Fruit fly (Drosophila melanogaster) whole organism, embryonic: ENCODE measurements around the gene mldr.
A peak's percentile ranks its signal among the peaks of the same experiment; 100 is the strongest.

Experiments used
- CG11723 ChIP-seq: fragments of 200-800 bp; sonication (Bioruptor generic); optimal IDR thresholded peaks from 2 replicates; lab custom pipeline; 2017; ENCODE audit warnings: missing biosample characterization, mild to moderate bottlenecking, missing genetic modification characterization
- CG12236 ChIP-seq: fragments of 200-800 bp; sonication (Bioruptor generic); optimal IDR thresholded peaks from 2 replicates; lab custom pipeline; 2016; ENCODE audit warnings: missing biosample characterization, missing genetic modification characterization
- CG12744 ChIP-seq: fragments of 200-800 bp; sonication (Bioruptor generic); optimal IDR thresholded peaks from 2 replicates; lab custom pipeline; 2016; ENCODE audit warnings: missing biosample characterization, missing genetic modification characterization
- CG13287 ChIP-seq: fragments of 200-800 bp; sonication (Bioruptor generic); IDR thresholded peaks from 2 replicates; pipeline ENCODE4 v1.3.6; 2022; ENCODE audit warnings: missing biosample characterization, missing genetic modification characterization; ENCODE audit not compliant: partially characterized antibody
- CG13424 ChIP-seq: fragments of 200-800 bp; sonication (Bioruptor generic); optimal IDR thresholded peaks from 2 replicates; lab custom pipeline; 2019; ENCODE audit warnings: missing biosample characterization, mild to moderate bottlenecking, missing genetic modification characterization, moderate library complexity
- CG13775 ChIP-seq: fragments of 200-800 bp; sonication (Bioruptor generic); optimal IDR thresholded peaks from 3 replicates; lab custom pipeline; 2017; ENCODE audit warnings: missing biosample characterization, mild to moderate bottlenecking, missing genetic modification characterization
- CG1602 ChIP-seq: fragments of 200-800 bp; sonication (Bioruptor generic); optimal IDR thresholded peaks from 3 replicates; lab custom pipeline; 2016; ENCODE audit warnings: missing biosample characterization, missing genetic modification characterization
- CG16779 ChIP-seq: fragments of 200-800 bp; sonication (Bioruptor generic); IDR thresholded peaks from 2 replicates; pipeline ENCODE4 v1.3.6; 2022; ENCODE audit warnings: missing biosample characterization, missing genetic modification characterization
- CG17361 ChIP-seq: fragments of 200-800 bp; sonication (Bioruptor generic); IDR thresholded peaks from 3 replicates; pipeline ENCODE4 v1.3.6; 2022; ENCODE audit warnings: missing biosample characterization, missing genetic modification characterization
- CG1792 ChIP-seq: fragments of 200-800 bp; sonication (Bioruptor generic); optimal IDR thresholded peaks from 2 replicates; lab custom pipeline; 2016; ENCODE audit warnings: missing biosample characterization, missing genetic modification characterization
- CG2678 ChIP-seq: fragments of 200-800 bp; sonication (Bioruptor generic); optimal IDR thresholded peaks from 3 replicates; lab custom pipeline; 2019; ENCODE audit warnings: missing biosample characterization, mild to moderate bottlenecking, missing genetic modification characterization, moderate library complexity
- CG30020 ChIP-seq: fragments of 200-800 bp; optimal IDR thresholded peaks from 2 replicates; lab custom pipeline; 2019; ENCODE audit warnings: missing biosample characterization, mild to moderate bottlenecking, missing genetic modification characterization, moderate library complexity
- CG31224 ChIP-seq: fragments of 200-800 bp; sonication (Bioruptor generic); IDR thresholded peaks from 2 replicates; pipeline ENCODE4 v1.3.6; 2022; ENCODE audit warnings: missing biosample characterization, missing genetic modification characterization
- CG32772 ChIP-seq: fragments of 200-800 bp; sonication (Bioruptor generic); IDR thresholded peaks from 2 replicates; pipeline ENCODE4 v1.3.6; 2022; ENCODE audit warnings: missing biosample characterization, missing genetic modification characterization
- CG4820 ChIP-seq: fragments of 200-800 bp; sonication (Bioruptor generic); optimal IDR thresholded peaks from 3 replicates; lab custom pipeline; 2016; ENCODE audit warnings: missing biosample characterization, missing genetic modification characterization
- CG6765 ChIP-seq: fragments of 200-800 bp; sonication (Bioruptor generic); optimal IDR thresholded peaks from 3 replicates; lab custom pipeline; 2017; ENCODE audit warnings: missing biosample characterization, mild to moderate bottlenecking, missing genetic modification characterization
- CG7357 ChIP-seq: fragments of 200-800 bp; sonication (Bioruptor generic); IDR thresholded peaks from 3 replicates; pipeline ENCODE4 v1.3.6; 2022; ENCODE audit warnings: missing biosample characterization, missing genetic modification characterization
- CG8765 ChIP-seq: fragments of 200-800 bp; sonication (Bioruptor generic); IDR thresholded peaks from 2 replicates; pipeline ENCODE4 v1.3.6; 2022; ENCODE audit warnings: missing biosample characterization, missing genetic modification characterization
- CG8944 ChIP-seq: fragments of 200-800 bp; sonication (Bioruptor generic); optimal IDR thresholded peaks from 3 replicates; lab custom pipeline; 2016; ENCODE audit warnings: missing biosample characterization, missing genetic modification characterization
- Drgx ChIP-seq: fragments of 200-800 bp; sonication (Bioruptor generic); IDR thresholded peaks from 2 replicates; pipeline ENCODE4 v1.3.6; 2022; ENCODE audit warnings: missing biosample characterization, missing genetic modification characterization
- Med ChIP-seq: fragments of 200-800 bp; sonication (Bioruptor generic); peaks from one replicate; lab custom pipeline; 2016; ENCODE audit warnings: missing biosample characterization, missing genetic modification characterization, mild to moderate bottlenecking, inconsistent platforms, moderate library complexity
- Mrtf ChIP-seq: fragments of 200-800 bp; sonication (Bioruptor generic); IDR thresholded peaks from 3 replicates; pipeline ENCODE4 v1.3.6; 2022; ENCODE audit warnings: missing biosample characterization, missing genetic modification characterization
- NFAT ChIP-seq: fragments of 200-800 bp; sonication (Bioruptor generic); IDR thresholded peaks from 2 replicates; pipeline ENCODE4 v1.3.6; 2022; ENCODE audit warnings: missing biosample characterization, missing genetic modification characterization
- Ptx1 ChIP-seq: fragments of 200-800 bp; sonication (Bioruptor generic); IDR thresholded peaks from 2 replicates; pipeline ENCODE4 v1.3.6; 2022; ENCODE audit warnings: missing biosample characterization, missing genetic modification characterization
- Spps ChIP-seq: fragments of 200-800 bp; sonication (Bioruptor generic); optimal IDR thresholded peaks from 2 replicates; lab custom pipeline; 2018; ENCODE audit warnings: missing biosample characterization, mild to moderate bottlenecking, missing genetic modification characterization
- chinmo ChIP-seq: fragments of 200-800 bp; sonication (Bioruptor generic); IDR thresholded peaks from 4 replicates; pipeline ENCODE4 v1.3.6; 2022; ENCODE audit warnings: missing biosample characterization, missing genetic modification characterization; ENCODE audit not compliant: partially characterized antibody
- crc ChIP-seq: fragments of 200-800 bp; sonication (Bioruptor generic); optimal IDR thresholded peaks from 2 replicates; lab custom pipeline; 2016; ENCODE audit warnings: missing biosample characterization, missing genetic modification characterization
- crol ChIP-seq: fragments of 200-800 bp; sonication (Bioruptor generic); IDR thresholded peaks from 2 replicates; pipeline ENCODE4 v1.3.6; 2022; ENCODE audit warnings: missing biosample characterization, missing genetic modification characterization
- crp ChIP-seq, 2 experiments: fragments of 200-800 bp; sonication (Bioruptor generic); optimal IDR thresholded peaks; 2 replicates in 1 of 2; 3 replicates in 1 of 2; lab custom pipeline; 2017; ENCODE audit warnings: missing biosample characterization in 2 of 2, missing genetic modification characterization in 2 of 2, mild to moderate bottlenecking in 1 of 2, moderate library complexity in 1 of 2
- eyg ChIP-seq: fragments of 200-800 bp; sonication (Bioruptor generic); optimal IDR thresholded peaks from 3 replicates; lab custom pipeline; 2016; ENCODE audit warnings: missing biosample characterization, missing genetic modification characterization
- gem ChIP-seq: fragments of 200-800 bp; sonication (Bioruptor generic); optimal IDR thresholded peaks from 2 replicates; lab custom pipeline; 2019; ENCODE audit warnings: missing biosample characterization, mild to moderate bottlenecking, missing genetic modification characterization, moderate library complexity
- grau ChIP-seq: fragments of 200-800 bp; optimal IDR thresholded peaks from 3 replicates; lab custom pipeline; 2019; ENCODE audit warnings: missing biosample characterization, mild to moderate bottlenecking, missing genetic modification characterization, moderate library complexity
- ham ChIP-seq: fragments of 200-800 bp; sonication (Bioruptor generic); IDR thresholded peaks from 2 replicates; pipeline ENCODE4 v1.3.6; 2022; ENCODE audit warnings: missing biosample characterization, missing genetic modification characterization
- kay ChIP-seq: fragments of 200-800 bp; sonication (Bioruptor generic); optimal IDR thresholded peaks from 2 replicates; lab custom pipeline; 2016; ENCODE audit warnings: missing biosample characterization, missing genetic modification characterization
- lab ChIP-seq: fragments of 200-800 bp; sonication (Bioruptor generic); optimal IDR thresholded peaks from 3 replicates; lab custom pipeline; 2017; ENCODE audit warnings: missing biosample characterization, missing genetic modification characterization, mild to moderate bottlenecking, moderate library complexity, missing genetic modification reagents
- nmo ChIP-seq: fragments of 200-800 bp; sonication (Bioruptor generic); optimal IDR thresholded peaks from 2 replicates; lab custom pipeline; 2018; ENCODE audit warnings: missing biosample characterization, mild to moderate bottlenecking, missing genetic modification characterization, moderate library complexity
- salm ChIP-seq: fragments of 200-800 bp; sonication (Bioruptor generic); optimal IDR thresholded peaks from 2 replicates; lab custom pipeline; 2018; ENCODE audit warnings: missing biosample characterization, mild to moderate bottlenecking, missing genetic modification characterization
- sens ChIP-seq: fragments of 200-800 bp; sonication (Bioruptor generic); peaks from one replicate; lab custom pipeline; 2016; ENCODE audit warnings: missing biosample characterization, missing genetic modification characterization
- sima ChIP-seq: fragments of 200-800 bp; sonication (Bioruptor generic); optimal IDR thresholded peaks from 2 replicates; lab custom pipeline; 2016; ENCODE audit warnings: missing biosample characterization, missing genetic modification characterization
- sr ChIP-seq: fragments of 200-800 bp; sonication (Bioruptor generic); IDR thresholded peaks from 3 replicates; pipeline ENCODE4 v1.3.6; 2022; ENCODE audit warnings: missing biosample characterization, missing genetic modification characterization
- tll ChIP-seq, 2 experiments: fragments of 200-800 bp in 1 of 2; fragments of >200 bp in 1 of 2; sonication (Bioruptor generic) in 1 of 2; optimal IDR thresholded peaks; 2 replicates each; lab custom pipeline; 2017 to 2019; ENCODE audit warnings: missing biosample characterization in 2 of 2, missing genetic modification characterization in 2 of 2, mild to moderate bottlenecking in 1 of 2, moderate library complexity in 1 of 2
- vnd ChIP-seq: fragments of 200-800 bp; sonication (Bioruptor generic); IDR thresholded peaks from 3 replicates; pipeline ENCODE4 v1.3.6; 2022; ENCODE audit warnings: missing biosample characterization, missing genetic modification characterization; ENCODE audit not compliant: partially characterized antibody

The mldr gene

dm6 chrX:6332988-6333719, 42.1 kb downstream of the mldr start (continued):
- TF ChIP-seq lab (GFP tag; lab: Kevin White, UChicago) (peak; percentile 7), CG30020 (tag; lab: Kevin White, UChicago) (no peak), CG13287 (GFP tag; lab: Robert Waterston, UW) (no peak), vnd (GFP tag; lab: Robert Waterston, UW) (no peak), CG1792 (GFP tag; lab: Kevin White, UChicago) (no peak), crp (GFP tag; optimal IDR thresholded peaks at IDR 0.05; lab: Kevin White, UChicago) (no peak), CG11723 (no peak), CG12236 (GFP tag; lab: Kevin White, UChicago) (no peak), CG8765 (GFP tag; lab: Robert Waterston, UW) (no peak), sens (GFP tag; lab: Kevin White, UChicago) (peak; percentile 57), Ptx1 (GFP tag; lab: Robert Waterston, UW) (0 out of 2 replicates have a peak, but pooled peaks have one; percentile 34), Spps (tag; lab: Kevin White, UChicago) (no peak), nmo (GFP tag; lab: Kevin White, UChicago) (peak; percentile 9), CG6765 (GFP tag; lab: Kevin White, UChicago) (no peak), Drgx (GFP tag; lab: Robert Waterston, UW) (peak; percentile 42; the same call in 1 of the 2 replicates), sima (GFP tag; lab: Kevin White, UChicago) (no peak), CG2678 (tag; lab: Kevin White, UChicago) (peak; percentile 6), kay (GFP tag; lab: Kevin White, UChicago) (no peak), tll (GFP tag; optimal IDR thresholded peaks at IDR 0.05; lab: Kevin White, UChicago) (no peak), crc (no peak), CG1602 (no peak), CG7357 (no peak), gem (tag; lab: Kevin White, UChicago) (peak; percentile 31), CG4820 (GFP tag; lab: Kevin White, UChicago) (no peak), CG8944 (GFP tag; lab: Kevin White, UChicago) (no peak), grau (tag; lab: Kevin White, UChicago) (peak; percentile 53), ham (GFP tag; lab: Robert Waterston, UW) (no peak), CG17361 (peak; percentile 24; the same call in 1 of the 3 replicates), CG32772 (GFP tag; lab: Robert Waterston, UW) (0 out of 2 replicates have a peak, but pooled peaks have one; percentile 16), CG13424 (tag; lab: Kevin White, UChicago) (peak; percentile 26), Mrtf (GFP tag; lab: Robert Waterston, UW) (no peak), CG16779 (GFP tag; lab: Robert Waterston, UW) (no peak), sr (GFP tag; lab: Robert Waterston, UW) (0 out of 3 replicates have a peak, but pooled peaks have one; percentile 10), CG13775 (GFP tag; lab: Kevin White, UChicago) (no peak), Med (GFP tag; lab: Kevin White, UChicago) (peak; percentile 60)

- TF ChIP-seq CG31224 (no peak), Spps (tag; lab: Kevin White, UChicago) (no peak), CG12744 (no peak), salm (tag; lab: Kevin White, UChicago) (no peak), crol (peak; percentile 64), NFAT (0 out of 2 replicates have a peak, but pooled peaks have one; percentile 5), chinmo (GFP tag; lab: Robert Waterston, UW) (peak; percentile 58; the same call in 1 of the 4 replicates), eyg (GFP tag; lab: Kevin White, UChicago) (no peak)
Observed at dm6 chrX:6334945-6335344, 43.8 kb downstream of the mldr start.
